Worm (Caenorhabditis elegans) whole organism, L3 larva: Measurements from ENCODE around the gene T04F8.8.

Experiments used
- R02D3.7 ChIP-seq: fragments of 150-350 bp; optimal IDR thresholded peaks from 2 replicates; lab custom pipeline; 2014; ENCODE audit warnings: missing biosample characterization, missing genetic modification characterization
- aly-2 ChIP-seq: fragments of 150-350 bp; optimal IDR thresholded peaks from 2 replicates; lab custom pipeline; 2014; ENCODE audit warnings: missing biosample characterization, missing genetic modification characterization
- ceh-16 ChIP-seq: sonication (generic microtip); optimal IDR thresholded peaks from 2 replicates; lab custom pipeline; 2017; ENCODE audit warnings: missing biosample characterization, missing genetic modification characterization
- ceh-82 ChIP-seq: fragments of 150-350 bp; optimal IDR thresholded peaks from 2 replicates; lab custom pipeline; 2014; ENCODE audit warnings: missing biosample characterization, missing genetic modification characterization
- ceh-9 ChIP-seq: sonication (generic microtip); optimal IDR thresholded peaks from 2 replicates; lab custom pipeline; 2018; ENCODE audit warnings: missing biosample characterization, missing genetic modification characterization
- daf-12 ChIP-seq: fragments of 150-350 bp; optimal IDR thresholded peaks from 2 replicates; lab custom pipeline; 2014; ENCODE audit warnings: missing biosample characterization, missing genetic modification reagents, missing genetic modification characterization
- egl-27 ChIP-seq: sonication (generic microtip); optimal IDR thresholded peaks from 4 replicates; lab custom pipeline; 2017; ENCODE audit warnings: missing biosample characterization, missing genetic modification reagents, missing genetic modification characterization
- egl-5 ChIP-seq: fragments of 150-350 bp; optimal IDR thresholded peaks from 2 replicates; lab custom pipeline; 2017; ENCODE audit warnings: missing biosample characterization, missing genetic modification reagents, missing genetic modification characterization, inconsistent platforms
- elt-1 ChIP-seq: fragments of 150-350 bp; optimal IDR thresholded peaks from 2 replicates; lab custom pipeline; 2014; ENCODE audit warnings: missing biosample characterization, missing genetic modification characterization
- elt-3 ChIP-seq, 3 experiments: fragments of 150-350 bp in 1 of 3; sonication (generic microtip) in 2 of 3; optimal IDR thresholded peaks; 2 replicates in 2 of 3; 4 replicates in 1 of 3; lab custom pipeline; 2014 to 2017; ENCODE audit warnings: missing biosample characterization in 3 of 3, missing genetic modification characterization in 3 of 3
- eor-1 ChIP-seq, 2 experiments: fragments of 150-350 bp; optimal IDR thresholded peaks; 2 replicates each; lab custom pipeline; 2014 to 2018; ENCODE audit warnings: missing biosample characterization in 2 of 2, missing genetic modification characterization in 2 of 2
- fkh-10 ChIP-seq: sonication (generic microtip); optimal IDR thresholded peaks from 2 replicates; lab custom pipeline; 2017; ENCODE audit warnings: missing biosample characterization, missing genetic modification reagents, missing genetic modification characterization
- fkh-2 ChIP-seq: fragments of 150-350 bp; optimal IDR thresholded peaks from 2 replicates; lab custom pipeline; 2014; ENCODE audit warnings: missing biosample characterization, missing genetic modification reagents, missing genetic modification characterization
- fos-1 ChIP-seq: fragments of 150-350 bp; optimal IDR thresholded peaks from 2 replicates; lab custom pipeline; 2014; ENCODE audit warnings: missing biosample characterization, missing genetic modification characterization
- hmg-11 ChIP-seq: sonication (generic microtip); optimal IDR thresholded peaks from 2 replicates; lab custom pipeline; 2016; ENCODE audit warnings: missing genetic modification characterization, missing compliant biosample characterization
- jun-1 ChIP-seq: fragments of 150-350 bp; optimal IDR thresholded peaks from 2 replicates; lab custom pipeline; 2014; ENCODE audit warnings: missing biosample characterization, missing genetic modification reagents, missing genetic modification characterization
- lin-15B ChIP-seq: fragments of 150-350 bp; optimal IDR thresholded peaks from 2 replicates; lab custom pipeline; 2014; ENCODE audit warnings: missing biosample characterization, missing genetic modification characterization
- lin-39 ChIP-seq: fragments of 150-350 bp; optimal IDR thresholded peaks from 2 replicates; lab custom pipeline; 2018; ENCODE audit warnings: missing biosample characterization, missing genetic modification reagents, missing genetic modification characterization
- mdl-1 ChIP-seq: fragments of 150-350 bp; optimal IDR thresholded peaks from 2 replicates; lab custom pipeline; 2014; ENCODE audit warnings: missing biosample characterization, missing genetic modification characterization
- mml-1 ChIP-seq: fragments of 150-350 bp; sonication (generic microtip); optimal IDR thresholded peaks from 3 replicates; lab custom pipeline; 2014; ENCODE audit warnings: missing biosample characterization, missing genetic modification characterization
- nfya-1 ChIP-seq: sonication (generic microtip); optimal IDR thresholded peaks from 2 replicates; lab custom pipeline; 2017; ENCODE audit warnings: missing genetic modification characterization, mild to moderate bottlenecking, missing compliant biosample characterization, antibody characterized with exemption, moderate library complexity; ENCODE audit not compliant: insufficient read depth
- nhr-11 ChIP-seq: fragments of 150-350 bp; optimal IDR thresholded peaks from 2 replicates; lab custom pipeline; 2014; ENCODE audit warnings: missing biosample characterization, missing genetic modification characterization
- nhr-23 ChIP-seq: fragments of 150-350 bp; optimal IDR thresholded peaks from 2 replicates; lab custom pipeline; 2014; ENCODE audit warnings: missing biosample characterization, missing genetic modification reagents, missing genetic modification characterization
- nhr-25 ChIP-seq: sonication (generic microtip); optimal IDR thresholded peaks from 2 replicates; lab custom pipeline; 2017; ENCODE audit warnings: missing biosample characterization, missing genetic modification characterization
- nhr-28 ChIP-seq: fragments of 150-350 bp; optimal IDR thresholded peaks from 2 replicates; lab custom pipeline; 2014; ENCODE audit warnings: missing biosample characterization, missing genetic modification characterization
- nhr-43 ChIP-seq: sonication (generic microtip); optimal IDR thresholded peaks from 2 replicates; lab custom pipeline; 2016; ENCODE audit warnings: mild to moderate bottlenecking, missing genetic modification characterization, missing compliant biosample characterization; ENCODE audit not compliant: poor library complexity, severe bottlenecking
- pha-4 ChIP-seq: fragments of 150-350 bp; optimal IDR thresholded peaks from 2 replicates; lab custom pipeline; 2014; ENCODE audit warnings: missing biosample characterization, missing genetic modification reagents, missing genetic modification characterization
- pqm-1 ChIP-seq: fragments of 150-350 bp; optimal IDR thresholded peaks from 2 replicates; lab custom pipeline; 2017; ENCODE audit warnings: missing biosample characterization, missing genetic modification characterization, inconsistent platforms
- unc-39 ChIP-seq: sonication (generic microtip); optimal IDR thresholded peaks from 4 replicates; lab custom pipeline; 2017; ENCODE audit warnings: missing biosample characterization, missing genetic modification characterization
- unc-62 ChIP-seq: fragments of 150-350 bp; sonication (generic microtip); optimal IDR thresholded peaks from 4 replicates; lab custom pipeline; 2014; ENCODE audit warnings: missing biosample characterization, missing genetic modification reagents, missing genetic modification characterization
- ztf-11 ChIP-seq: fragments of 150-350 bp; optimal IDR thresholded peaks from 2 replicates; lab custom pipeline; 2014; ENCODE audit warnings: missing biosample characterization, missing genetic modification characterization
- ztf-4 ChIP-seq: fragments of 150-350 bp; optimal IDR thresholded peaks from 2 replicates; lab custom pipeline; 2014; ENCODE audit warnings: missing biosample characterization, missing genetic modification characterization

The T04F8.8 gene

ce11 chrX:11664184-11664583, 16.9 kb downstream of the T04F8.8 start:
- peak; percentile 64 for TF ChIP-seq pha-4 (tag; lab: Kevin White, UChicago)
- no peak for TF ChIP-seq ztf-11 (tag; lab: Kevin White, UChicago)
- TF ChIP-seq lin-39 (tag; lab: Kevin White, UChicago) = no peak
- TF ChIP-seq lin-15B = no peak
- no peak for TF ChIP-seq hmg-11
- no peak for TF ChIP-seq fos-1
- no peak for TF ChIP-seq unc-39

DNA sequence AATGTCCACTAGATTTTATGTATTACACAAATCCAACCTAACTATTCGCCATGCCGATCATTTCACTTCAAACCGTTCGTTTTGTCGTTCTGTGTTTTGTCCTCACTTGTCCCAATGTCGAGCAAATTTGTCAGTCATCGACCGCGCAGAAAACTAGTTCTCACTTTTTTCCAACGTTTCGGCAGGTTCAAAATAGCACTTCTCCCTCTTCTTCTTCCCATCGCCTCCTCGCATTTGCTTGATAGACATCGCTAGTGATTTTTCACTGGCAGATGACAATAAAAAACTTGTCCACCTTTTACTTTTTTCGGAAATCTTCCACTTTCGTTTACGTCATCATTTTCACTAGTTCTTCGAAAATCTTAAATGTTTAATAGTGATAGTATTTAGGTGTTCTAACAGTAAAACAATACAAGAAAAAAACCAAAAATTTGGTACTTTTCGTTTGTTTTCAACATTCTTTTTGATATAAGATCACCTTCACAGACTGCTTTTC, 18.3 kb downstream of the T04F8.8 start:
- TF ChIP-seq ztf-11 (tag; lab: Kevin White, UChicago) (no peak), elt-1 (tag; lab: Kevin White, UChicago) (peak; percentile 16), nhr-25 (peak; percentile 80), nhr-43 (tag; lab: Kevin White, UChicago) (no peak)
- TF ChIP-seq, all 47 proteins: peak for 2

- TF ChIP-seq pha-4 (tag; lab: Kevin White, UChicago) (peak; percentile 38), fkh-10 (GFP tag; lab: Kevin White, UChicago) (no peak), elt-3 (tag; optimal IDR thresholded peaks at IDR 0.05; lab: Kevin White, UChicago) (no peak), hmg-11 (peak; percentile 48), egl-5 (tag; lab: Kevin White, UChicago) (peak; percentile 29), fkh-2 (no peak), egl-27 (tag; lab: Kevin White, UChicago) (no peak), R02D3.7 (no peak), aly-2 (tag; lab: Kevin White, UChicago) (no peak), daf-12 (no peak), nhr-23 (tag; lab: Kevin White, UChicago) (no peak), eor-1 (tag; optimal IDR thresholded peaks at IDR 0.05; lab: Kevin White, UChicago) (no peak), jun-1 (no peak), nhr-25 (no peak), lin-39 (tag; lab: Kevin White, UChicago) (peak; percentile 60), ceh-9 (tag; lab: Kevin White, UChicago) (no peak), nhr-28 (tag; lab: Kevin White, UChicago) (no peak), unc-62 (GFP tag; lab: Kevin White, UChicago) (peak; percentile 2), ztf-4 (tag; lab: Kevin White, UChicago) (no peak), nfya-1 (tag; lab: Kevin White, UChicago) (peak; percentile 77), pqm-1 (tag; lab: Kevin White, UChicago) (peak; percentile 8)
Observed at ce11 chrX:11666545-11667177, 19.4 kb downstream of the T04F8.8 start, which contains the start of gene noca-2. TSS of gene noca-2 (plus strand) at chrX:11667127.

ce11 chrX:11673063-11673759, 25.9 kb downstream of the T04F8.8 start:
- TF ChIP-seq mml-1 = no peak
- no peak for TF ChIP-seq lin-15B
- TF ChIP-seq fkh-10 (GFP tag; lab: Kevin White, UChicago) = no peak
- no peak for TF ChIP-seq unc-62 (GFP tag; lab: Kevin White, UChicago)
- no peak for TF ChIP-seq nhr-11 (tag; lab: Kevin White, UChicago)
- TF ChIP-seq mdl-1 (tag; lab: Kevin White, UChicago) = no peak
- no peak for TF ChIP-seq jun-1
- TF ChIP-seq ceh-16 (tag; lab: Kevin White, UChicago) = no peak
- TF ChIP-seq elt-1 (tag; lab: Kevin White, UChicago) = no peak

ce11 chrX:11675573-11675972, 28.3 kb downstream of the T04F8.8 start:
- TF ChIP-seq unc-62 (GFP tag; lab: Kevin White, UChicago) (no peak), ztf-4 (tag; lab: Kevin White, UChicago) (no peak), egl-5 (tag; lab: Kevin White, UChicago) (no peak), ceh-82 (tag; lab: Kevin White, UChicago) (no peak), nhr-28 (tag; lab: Kevin White, UChicago) (no peak), fkh-10 (GFP tag; lab: Kevin White, UChicago) (no peak), ceh-16 (tag; lab: Kevin White, UChicago) (no peak)
